Fruit fly (Drosophila melanogaster) whole organism, embryonic: Measurements from ENCODE around the gene DAAM.

ENCODE experiments used
- Atf6 ChIP-seq: fragments of 200-800 bp; sonication (Bioruptor generic); IDR thresholded peaks from 2 replicates; pipeline ENCODE4 v1.3.6; 2022; ENCODE audit warnings: missing biosample characterization, missing genetic modification characterization
- Bteb2 ChIP-seq: fragments of 200-800 bp; sonication (Bioruptor generic); optimal IDR thresholded peaks from 2 replicates; lab custom pipeline; 2016; ENCODE audit warnings: missing biosample characterization, missing genetic modification characterization
- CG10366 ChIP-seq: fragments of 200-800 bp; sonication (Bioruptor generic); IDR thresholded peaks from 2 replicates; pipeline ENCODE4 v1.3.6; 2022; ENCODE audit warnings: missing biosample characterization, missing genetic modification characterization
- CG11398 ChIP-seq: fragments of 200-800 bp; sonication (Bioruptor generic); optimal IDR thresholded peaks from 2 replicates; lab custom pipeline; 2016; ENCODE audit warnings: missing biosample characterization, missing genetic modification characterization
- CG12219 ChIP-seq: fragments of 200-800 bp; sonication (Bioruptor generic); optimal IDR thresholded peaks from 3 replicates; lab custom pipeline; 2018; ENCODE audit warnings: missing biosample characterization, mild to moderate bottlenecking, missing genetic modification characterization
- CG14710 ChIP-seq: fragments of 200-800 bp; sonication (Bioruptor generic); optimal IDR thresholded peaks from 3 replicates; lab custom pipeline; 2019; ENCODE audit warnings: missing biosample characterization, mild to moderate bottlenecking, missing genetic modification characterization, moderate library complexity
- CG15514 ChIP-seq: fragments of 200-800 bp; sonication (Bioruptor generic); optimal IDR thresholded peaks from 3 replicates; lab custom pipeline; 2017; ENCODE audit warnings: missing biosample characterization, missing genetic modification characterization, mild to moderate bottlenecking, moderate library complexity, missing genetic modification reagents
- CG16779 ChIP-seq: fragments of 200-800 bp; sonication (Bioruptor generic); IDR thresholded peaks from 2 replicates; pipeline ENCODE4 v1.3.6; 2022; ENCODE audit warnings: missing biosample characterization, missing genetic modification characterization
- CG17612 ChIP-seq: fragments of 200-800 bp; sonication (Bioruptor generic); IDR thresholded peaks from 2 replicates; pipeline ENCODE4 v1.3.6; 2022; ENCODE audit warnings: missing biosample characterization, missing genetic modification characterization
- CG2129 ChIP-seq: fragments of 200-800 bp; sonication (Bioruptor generic); IDR thresholded peaks from 2 replicates; pipeline ENCODE4 v1.3.6; 2022; ENCODE audit warnings: missing biosample characterization, missing genetic modification characterization; ENCODE audit not compliant: partially characterized antibody
- CG2199 ChIP-seq: fragments of 200-800 bp; sonication (Bioruptor generic); IDR thresholded peaks from 3 replicates; pipeline ENCODE4 v1.3.6; 2022; ENCODE audit warnings: missing biosample characterization, missing genetic modification characterization
- CG30403 ChIP-seq: fragments of 200-800 bp; sonication (Bioruptor generic); optimal IDR thresholded peaks from 3 replicates; lab custom pipeline; 2016; ENCODE audit warnings: missing biosample characterization, missing genetic modification characterization
- CG6689 ChIP-seq: fragments of 200-800 bp; sonication (Bioruptor generic); IDR thresholded peaks from 2 replicates; pipeline ENCODE4 v1.3.6; 2022; ENCODE audit warnings: missing biosample characterization, missing genetic modification characterization
- CG6813 ChIP-seq: fragments of 200-800 bp; sonication (Bioruptor generic); optimal IDR thresholded peaks from 2 replicates; lab custom pipeline; 2017; ENCODE audit warnings: missing biosample characterization, missing genetic modification characterization, mild to moderate bottlenecking, moderate library complexity, missing genetic modification reagents
- CG7963 ChIP-seq: fragments of 200-800 bp; sonication (Bioruptor generic); IDR thresholded peaks from 3 replicates; pipeline ENCODE4 v1.3.6; 2022; ENCODE audit warnings: missing biosample characterization, missing genetic modification characterization; ENCODE audit not compliant: partially characterized antibody
- CG9876 ChIP-seq: fragments of 200-800 bp; sonication (Bioruptor generic); optimal IDR thresholded peaks from 2 replicates; lab custom pipeline; 2016; ENCODE audit warnings: missing biosample characterization, missing genetic modification characterization
- Chrac-16 ChIP-seq: fragments of 200-800 bp; sonication (Bioruptor generic); optimal IDR thresholded peaks from 3 replicates; lab custom pipeline; 2016; ENCODE audit warnings: missing biosample characterization, missing genetic modification characterization
- CoRest ChIP-seq: fragments of 200-800 bp; sonication (Bioruptor generic); optimal IDR thresholded peaks from 3 replicates; lab custom pipeline; 2018; ENCODE audit warnings: missing biosample characterization, mild to moderate bottlenecking, missing genetic modification characterization, moderate library complexity
- CrebB ChIP-seq: fragments of 200-800 bp; sonication (Bioruptor generic); optimal IDR thresholded peaks from 3 replicates; lab custom pipeline; 2018; ENCODE audit warnings: missing biosample characterization, mild to moderate bottlenecking, missing genetic modification characterization
- D ChIP-seq, 2 experiments: fragments of 200-800 bp in 1 of 2; fragments of >200 bp in 1 of 2; sonication (Bioruptor generic) in 1 of 2; optimal IDR thresholded peaks; 2 replicates in 1 of 2; 3 replicates in 1 of 2; lab custom pipeline; 2017; ENCODE audit warnings: mild to moderate bottlenecking in 1 of 2, missing biosample characterization in 1 of 2, missing genetic modification characterization in 1 of 2, missing genetic modification reagents in 1 of 2
- Doc3 ChIP-seq: fragments of 200-800 bp; sonication (Bioruptor generic); IDR thresholded peaks from 3 replicates; pipeline ENCODE4 v1.3.6; 2022; ENCODE audit warnings: missing biosample characterization, missing genetic modification characterization; ENCODE audit not compliant: partially characterized antibody
- Dref ChIP-seq: fragments of 200-800 bp; sonication (Bioruptor generic); IDR thresholded peaks from 2 replicates; pipeline ENCODE4 v1.3.6; 2022; ENCODE audit warnings: missing biosample characterization, missing genetic modification characterization
- HHEX ChIP-seq: fragments of 200-800 bp; sonication (Bioruptor generic); optimal IDR thresholded peaks from 3 replicates; lab custom pipeline; 2017; ENCODE audit warnings: missing biosample characterization, mild to moderate bottlenecking, missing genetic modification characterization, missing genetic modification reagents
- HLH4C ChIP-seq: fragments of 200-800 bp; sonication (Bioruptor generic); IDR thresholded peaks from 3 replicates; pipeline ENCODE4 v1.3.6; 2022; ENCODE audit warnings: missing biosample characterization, missing genetic modification characterization; ENCODE audit not compliant: partially characterized antibody
- HLHmδ ChIP-seq: fragments of 200-800 bp; sonication (Bioruptor generic); optimal IDR thresholded peaks from 2 replicates; lab custom pipeline; 2018; ENCODE audit warnings: missing biosample characterization, mild to moderate bottlenecking, missing genetic modification characterization, moderate library complexity
- Hr39 ChIP-seq: fragments of >200 bp; optimal IDR thresholded peaks from 2 replicates; lab custom pipeline; 2017
- Hr51 ChIP-seq, 2 experiments: fragments of 200-800 bp; sonication (Bioruptor generic); optimal IDR thresholded peaks; 2 replicates in 1 of 2; 3 replicates in 1 of 2; lab custom pipeline; 2016 to 2018; ENCODE audit warnings: missing biosample characterization in 2 of 2, missing genetic modification characterization in 2 of 2, mild to moderate bottlenecking in 1 of 2, moderate library complexity in 1 of 2
- MBD-R2 ChIP-seq: fragments of 200-800 bp; sonication (Bioruptor generic); IDR thresholded peaks from 2 replicates; pipeline ENCODE4 v1.3.6; 2022; ENCODE audit warnings: missing biosample characterization, missing genetic modification characterization
- NK7.1 ChIP-seq: fragments of 200-800 bp; sonication (Bioruptor generic); optimal IDR thresholded peaks from 3 replicates; lab custom pipeline; 2016; ENCODE audit warnings: missing biosample characterization, missing genetic modification characterization
- Pdp1 ChIP-seq, 2 experiments: fragments of 200-800 bp; sonication (Bioruptor generic); optimal IDR thresholded peaks; 3 replicates each; lab custom pipeline; 2016; ENCODE audit warnings: missing biosample characterization in 2 of 2, missing genetic modification characterization in 2 of 2, mild to moderate bottlenecking in 1 of 2, moderate library complexity in 1 of 2
- amos ChIP-seq: fragments of 200-800 bp; sonication (Bioruptor generic); IDR thresholded peaks from 2 replicates; pipeline ENCODE4 v1.3.6; 2022; ENCODE audit warnings: missing biosample characterization, missing genetic modification characterization; ENCODE audit not compliant: partially characterized antibody
- bigmax ChIP-seq: fragments of 200-800 bp; sonication (Bioruptor generic); optimal IDR thresholded peaks from 2 replicates; lab custom pipeline; 2018; ENCODE audit warnings: missing biosample characterization, mild to moderate bottlenecking, missing genetic modification characterization
- corto ChIP-seq: fragments of 200-800 bp; sonication (Bioruptor generic); optimal IDR thresholded peaks from 2 replicates; lab custom pipeline; 2016; ENCODE audit warnings: missing biosample characterization, mild to moderate bottlenecking, missing genetic modification characterization, moderate library complexity
- crc ChIP-seq: fragments of 200-800 bp; sonication (Bioruptor generic); optimal IDR thresholded peaks from 2 replicates; lab custom pipeline; 2016; ENCODE audit warnings: missing biosample characterization, missing genetic modification characterization
- hbn ChIP-seq: fragments of 200-800 bp; sonication (Bioruptor generic); IDR thresholded peaks from 2 replicates; pipeline ENCODE4 v1.3.6; 2022; ENCODE audit warnings: missing biosample characterization, missing genetic modification characterization; ENCODE audit not compliant: partially characterized antibody
- klu ChIP-seq: fragments of 200-800 bp; sonication (Bioruptor generic); IDR thresholded peaks from 2 replicates; pipeline ENCODE4 v1.3.6; 2022; ENCODE audit warnings: missing biosample characterization, missing genetic modification characterization
- lmd ChIP-seq: fragments of 200-800 bp; sonication (Bioruptor generic); IDR thresholded peaks from 2 replicates; pipeline ENCODE4 v1.3.6; 2022; ENCODE audit warnings: missing biosample characterization, missing genetic modification characterization
- lov ChIP-seq, 2 experiments: fragments of 200-800 bp in 1 of 2; fragments of >200 bp in 1 of 2; sonication (Bioruptor generic) in 1 of 2; IDR thresholded peaks in 1 of 2; optimal IDR thresholded peaks in 1 of 2; 2 replicates in 1 of 2; 3 replicates in 1 of 2; pipeline versions ENCODE4 v1.3.6 to Lab custom; 2017 to 2022; ENCODE audit warnings: missing biosample characterization in 1 of 2, missing genetic modification characterization in 1 of 2
- nerfin-1 ChIP-seq: fragments of 200-800 bp; sonication (Bioruptor generic); optimal IDR thresholded peaks from 3 replicates; lab custom pipeline; 2019; ENCODE audit warnings: missing biosample characterization, mild to moderate bottlenecking, missing genetic modification characterization, moderate library complexity
- nom ChIP-seq: fragments of 200-800 bp; sonication (Bioruptor generic); optimal IDR thresholded peaks from 2 replicates; lab custom pipeline; 2017; ENCODE audit warnings: missing biosample characterization, missing genetic modification characterization, mild to moderate bottlenecking, moderate library complexity, missing genetic modification reagents
- sim ChIP-seq: fragments of 200-800 bp; sonication (Bioruptor generic); IDR thresholded peaks from 2 replicates; pipeline ENCODE4 v1.3.6; 2022; ENCODE audit warnings: missing biosample characterization, missing genetic modification characterization
- sna ChIP-seq: fragments of 200-800 bp; sonication (Bioruptor generic); IDR thresholded peaks from 2 replicates; pipeline ENCODE4 v1.3.6; 2022; ENCODE audit warnings: missing biosample characterization, missing genetic modification characterization; ENCODE audit not compliant: partially characterized antibody
- so ChIP-seq: fragments of 200-800 bp; sonication (Bioruptor generic); IDR thresholded peaks from 3 replicates; pipeline ENCODE4 v1.3.6; 2022; ENCODE audit warnings: missing biosample characterization, missing genetic modification characterization
- vfl ChIP-seq: fragments of 200-800 bp; sonication (Bioruptor generic); optimal IDR thresholded peaks from 2 replicates; lab custom pipeline; 2016; ENCODE audit warnings: missing biosample characterization, missing genetic modification characterization
- vnd ChIP-seq: fragments of 200-800 bp; sonication (Bioruptor generic); IDR thresholded peaks from 3 replicates; pipeline ENCODE4 v1.3.6; 2022; ENCODE audit warnings: missing biosample characterization, missing genetic modification characterization; ENCODE audit not compliant: partially characterized antibody
- wdn ChIP-seq: fragments of 200-800 bp; sonication (Bioruptor generic); IDR thresholded peaks from 2 replicates; pipeline ENCODE4 v1.3.6; 2022; ENCODE audit warnings: missing biosample characterization, missing genetic modification characterization
- wek ChIP-seq: fragments of 200-800 bp; sonication (Bioruptor generic); optimal IDR thresholded peaks from 3 replicates; lab custom pipeline; 2018; ENCODE audit warnings: missing biosample characterization, mild to moderate bottlenecking, missing genetic modification characterization, moderate library complexity

DAAM gene

DNA sequence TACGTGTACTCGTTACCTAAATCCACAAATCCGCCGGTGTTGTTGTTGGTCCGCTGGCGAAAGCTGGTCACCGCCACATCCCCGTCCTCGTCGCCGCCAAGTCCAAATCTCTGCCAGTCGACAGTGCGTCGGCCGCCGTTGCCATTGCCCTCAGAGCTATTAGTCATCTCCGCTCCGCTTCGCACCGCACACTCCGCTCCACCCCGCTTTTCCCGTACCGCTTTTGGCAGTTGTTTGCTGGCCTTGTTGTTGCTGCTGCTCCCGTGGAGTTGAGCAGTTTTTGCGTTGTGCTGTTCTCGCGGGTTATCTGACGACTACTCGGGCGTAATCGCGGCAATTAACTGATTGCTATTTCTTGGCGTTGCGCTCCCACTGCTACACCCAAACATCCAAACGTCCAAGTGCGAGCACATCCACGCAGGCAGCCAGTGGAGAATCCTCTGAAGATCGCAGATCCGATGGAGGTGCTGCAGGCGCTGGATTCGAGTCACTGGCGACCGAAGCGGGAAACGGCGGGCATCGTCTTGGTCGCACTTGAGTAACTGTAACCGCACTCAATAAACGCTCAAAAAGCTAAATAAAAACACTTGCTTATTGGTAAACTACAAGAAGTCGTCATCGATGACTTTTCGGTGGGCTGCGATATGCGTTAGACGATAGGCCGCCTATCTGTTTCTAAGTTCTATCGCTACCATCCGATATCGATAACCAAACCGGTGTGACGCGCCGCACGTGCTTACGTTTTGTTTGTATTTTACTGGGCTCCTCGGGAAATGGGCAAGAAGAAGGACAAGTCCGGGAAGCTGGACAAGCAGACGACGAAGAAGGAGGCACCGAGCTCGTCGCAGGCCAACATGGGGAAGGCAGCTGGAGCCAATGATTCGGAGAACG is 31.4 kb upstream of the DAAM start, which contains the start of the genes CG12773 and CG11417 (continued):
- TF ChIP-seq CG17612 (GFP tag; lab: Robert Waterston, UW) (no peak), Hr51 (GFP tag; optimal IDR thresholded peaks at IDR 0.05; lab: Kevin White, UChicago) (no peak), CG16779 (no peak), HHEX (GFP tag; lab: Kevin White, UChicago) (no peak), so (GFP tag; lab: Robert Waterston, UW) (no peak), CG2129 (GFP tag; lab: Robert Waterston, UW) (peak; percentile 49; the same call in 1 of the 2 replicates), vfl (GFP tag; lab: Kevin White, UChicago) (no peak), CG2199 (GFP tag; lab: Robert Waterston, UW) (no peak), CG30403 (GFP tag; lab: Kevin White, UChicago) (no peak), CG7963 (GFP tag; lab: Robert Waterston, UW) (peak; percentile 90), sna (GFP tag; lab: Robert Waterston, UW) (peak; percentile 84), lov (optimal IDR thresholded peaks at IDR 0.05; lab: Kevin White, UChicago) (no peak), lov (GFP tag; IDR thresholded peaks at IDR 0.05; lab: Robert Waterston, UW) (no peak), CG10366 (no peak), Dref (GFP tag; lab: Robert Waterston, UW) (peak; percentile 83), klu (GFP tag; lab: Robert Waterston, UW) (no peak), wek (no peak), nom (GFP tag; lab: Kevin White, UChicago) (no peak), vnd (GFP tag; lab: Robert Waterston, UW) (peak; percentile 85), nerfin-1 (tag; lab: Kevin White, UChicago) (no peak), CG15514 (GFP tag; lab: Kevin White, UChicago) (peak; percentile 72), CG12219 (no peak), crc (no peak), HLH4C (peak; percentile 93), amos (GFP tag; lab: Robert Waterston, UW) (peak; percentile 83), Pdp1 (GFP tag; optimal IDR thresholded peaks at IDR 0.05; lab: Kevin White, UChicago) (no peak), HLHmδ (GFP tag; lab: Kevin White, UChicago) (no peak), bigmax (GFP tag; lab: Kevin White, UChicago) (peak; percentile 10), CG14710 (tag; lab: Kevin White, UChicago) (no peak), D (optimal IDR thresholded peaks at IDR 0.05; lab: Kevin White, UChicago) (no peak), D (GFP tag; optimal IDR thresholded peaks at IDR 0.05; lab: Kevin White, UChicago) (no peak), CrebB (tag; lab: Kevin White, UChicago) (no peak), sim (GFP tag; lab: Robert Waterston, UW) (no peak), hbn (GFP tag; lab: Robert Waterston, UW) (peak; percentile 76), Chrac-16 (GFP tag; lab: Kevin White, UChicago) (no peak), Atf6 (no peak), Doc3 (GFP tag; lab: Robert Waterston, UW) (peak; percentile 61; the same call in 1 of the 3 replicates), corto (GFP tag; lab: Kevin White, UChicago) (no peak), CG6813 (GFP tag; lab: Kevin White, UChicago) (no peak), wdn (GFP tag; lab: Robert Waterston, UW) (no peak), CG6689 (GFP tag; lab: Robert Waterston, UW) (no peak), Hr39 (no peak), Bteb2 (GFP tag; lab: Kevin White, UChicago) (no peak), lmd (GFP tag; lab: Robert Waterston, UW) (no peak), CG11398 (GFP tag; lab: Kevin White, UChicago) (no peak), MBD-R2 (GFP tag; lab: Robert Waterston, UW) (peak; percentile 51), CG9876 (GFP tag; lab: Kevin White, UChicago) (no peak), CoRest (tag; lab: Kevin White, UChicago) (no peak), NK7.1 (no peak)
